Fruit fly (Drosophila melanogaster): ENCODE results near the gene CG42342.
A peak's percentile ranks its signal among the peaks of the same experiment; 100 is the strongest.

The CG42342 gene

DNA sequence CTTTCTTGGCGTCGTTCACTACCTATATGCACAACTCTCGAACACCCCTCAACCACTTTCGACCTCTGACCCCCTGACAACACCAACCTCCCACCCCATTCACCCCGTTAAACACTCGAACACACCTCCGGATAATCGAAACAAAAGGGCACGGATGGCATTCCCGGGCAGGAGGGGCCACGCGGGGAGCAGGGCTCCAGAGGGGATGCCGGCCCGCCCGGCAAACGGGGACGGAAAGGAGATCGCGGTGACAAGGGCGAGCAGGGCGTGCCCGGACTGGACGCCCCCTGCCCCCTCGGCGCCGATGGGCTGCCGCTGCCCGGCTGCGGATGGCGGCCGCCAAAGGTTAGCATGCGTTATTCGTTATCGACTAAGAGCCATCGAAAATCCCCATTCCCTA is 66.8 kb downstream of the CG42342 start:
- no peak for TF ChIP-seq CG8478 (optimal IDR thresholded peaks at IDR 0.05)
- no peak for TF ChIP-seq CTCF (optimal IDR thresholded peaks at IDR 0.05)

- TF ChIP-seq CG8478 (optimal IDR thresholded peaks at IDR 0.05) = no peak
- no peak for TF ChIP-seq CTCF (optimal IDR thresholded peaks at IDR 0.05)
Measured at dm6 chr3R:16570484-16570883, 67.9 kb downstream of the CG42342 start.

dm6 chr3R:16571215-16571614 is 68.6 kb downstream of the CG42342 start, which contains the start of gene CG14891:
Gene CG14891, plus strand, starts transcription at chr3R:16571515.
- no peak for TF ChIP-seq CG8478 (optimal IDR thresholded peaks at IDR 0.05)
- no peak for TF ChIP-seq CTCF (optimal IDR thresholded peaks at IDR 0.05)

- TF ChIP-seq CG8478 (optimal IDR thresholded peaks at IDR 0.05) (no peak), CTCF (optimal IDR thresholded peaks at IDR 0.05) (peak; percentile 92 to 93)
Measured at dm6 chr3R:16573483-16574145, 71.0 kb downstream of the CG42342 start, which contains the start of gene CG14903. Gene CG14903, minus strand, starts transcription at chr3R:16573752.

dm6 chr3R:16583605-16584004 is 81.0 kb downstream of the CG42342 start, which contains the start of gene Scp2:
Gene Scp2, minus strand, starts transcription at chr3R:16583663.
- TF ChIP-seq CTCF (optimal IDR thresholded peaks at IDR 0.05) = no peak
- no peak for TF ChIP-seq CG8478 (optimal IDR thresholded peaks at IDR 0.05)

dm6 chr3R:16591407-16591806 is 88.8 kb downstream of the CG42342 start:
- TF ChIP-seq CTCF (optimal IDR thresholded peaks at IDR 0.05) = no peak

DNA sequence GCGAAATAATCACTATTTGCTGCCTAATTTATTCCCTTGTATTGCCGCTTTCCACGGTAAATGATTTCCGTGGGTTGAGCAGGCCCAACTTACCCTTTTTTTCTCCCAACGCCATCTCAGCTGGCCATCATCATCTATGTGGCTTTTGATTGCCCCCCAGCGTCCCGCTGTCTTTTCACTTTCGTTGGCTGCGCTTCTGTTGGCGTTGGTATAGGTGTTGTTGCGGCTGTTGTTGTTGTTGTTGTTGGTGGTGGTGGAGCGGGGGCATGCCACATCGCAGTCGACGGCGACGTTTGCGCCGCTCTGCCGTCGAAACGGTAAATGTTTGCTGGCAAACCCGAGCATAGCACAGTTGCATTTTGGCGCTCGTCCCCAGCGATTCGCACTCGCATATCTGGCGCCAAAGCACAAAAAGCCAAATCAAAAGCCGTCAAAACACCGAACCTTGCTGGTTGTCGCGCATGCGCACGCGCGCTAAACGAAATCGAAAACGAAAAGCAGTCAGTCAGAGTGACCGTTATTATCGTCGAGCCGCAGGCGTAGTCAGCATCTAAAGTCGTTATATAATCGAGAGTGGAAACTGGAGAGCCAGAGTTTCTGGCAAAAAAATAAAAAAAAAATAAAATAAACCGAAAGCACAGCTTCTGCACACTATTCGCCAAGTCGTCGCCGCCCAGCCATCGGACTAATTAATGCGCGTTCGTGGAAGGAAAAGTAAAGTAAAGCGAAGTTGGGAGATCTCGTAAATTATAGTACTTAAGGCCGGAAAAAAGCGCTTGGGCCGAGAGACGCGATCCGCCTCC is 91.7 kb downstream of the CG42342 start, which contains the start of gene CG14892:
Gene CG14892, plus strand, starts transcription at position 359 of the 803 bp plus-strand sequence.
- TF ChIP-seq CTCF (optimal IDR thresholded peaks at IDR 0.05) (no peak), CG8478 (optimal IDR thresholded peaks at IDR 0.05) (no peak)

dm6 chr3R:16594961-16595360 is 92.4 kb downstream of the CG42342 start:
- no peak for TF ChIP-seq CG8478 (optimal IDR thresholded peaks at IDR 0.05)
- no peak for TF ChIP-seq CTCF (optimal IDR thresholded peaks at IDR 0.05)

- no peak for TF ChIP-seq CG8478 (optimal IDR thresholded peaks at IDR 0.05)
- no peak for TF ChIP-seq CTCF (optimal IDR thresholded peaks at IDR 0.05)
Measured at dm6 chr3R:16599647-16600046, 97.1 kb downstream of the CG42342 start.

- TF ChIP-seq CTCF (optimal IDR thresholded peaks at IDR 0.05) = no peak
- TF ChIP-seq CG8478 (optimal IDR thresholded peaks at IDR 0.05) = no peak
Measured at dm6 chr3R:16600735-16601134, 98.2 kb downstream of the CG42342 start.

dm6 chr3R:16604715-16605114 is 102.1 kb downstream of the CG42342 start, which contains the start of gene CG10345:
Gene CG10345, minus strand, starts transcription at chr3R:16604861.
- TF ChIP-seq CG8478 (optimal IDR thresholded peaks at IDR 0.05) (no peak), CTCF (optimal IDR thresholded peaks at IDR 0.05) (no peak)

dm6 chr3R:16605929-16606328 is 103.4 kb downstream of the CG42342 start:
- TF ChIP-seq CG8478 (optimal IDR thresholded peaks at IDR 0.05) = no peak
- no peak for TF ChIP-seq CTCF (optimal IDR thresholded peaks at IDR 0.05)

- TF ChIP-seq CG8478 (optimal IDR thresholded peaks at IDR 0.05) (no peak), CTCF (optimal IDR thresholded peaks at IDR 0.05) (no peak)
Measured at dm6 chr3R:16608920-16609319, 106.3 kb downstream of the CG42342 start, which contains the start of gene NPF. Gene NPF, plus strand, starts transcription at chr3R:16609220.

DNA sequence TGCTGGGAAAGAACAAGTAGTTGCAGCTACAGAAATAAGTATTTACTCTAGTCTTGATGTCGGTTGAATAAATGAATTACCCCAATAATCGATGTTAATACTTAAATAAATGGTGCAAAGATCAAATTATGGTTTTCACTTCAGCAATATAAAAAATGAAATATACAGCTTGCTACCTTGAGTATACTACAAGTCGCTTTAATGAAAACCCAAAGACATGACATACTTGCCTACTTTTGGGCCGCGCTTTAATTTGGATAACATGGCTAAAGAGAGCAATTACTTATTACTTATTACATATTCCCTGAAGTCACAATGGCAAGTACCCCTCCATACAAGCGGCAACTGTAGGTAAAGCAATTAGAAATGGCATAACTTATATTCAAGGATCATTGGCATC is 108.7 kb downstream of the CG42342 start:
- TF ChIP-seq CTCF (optimal IDR thresholded peaks at IDR 0.05) (no peak), CG8478 (optimal IDR thresholded peaks at IDR 0.05) (no peak)

DNA sequence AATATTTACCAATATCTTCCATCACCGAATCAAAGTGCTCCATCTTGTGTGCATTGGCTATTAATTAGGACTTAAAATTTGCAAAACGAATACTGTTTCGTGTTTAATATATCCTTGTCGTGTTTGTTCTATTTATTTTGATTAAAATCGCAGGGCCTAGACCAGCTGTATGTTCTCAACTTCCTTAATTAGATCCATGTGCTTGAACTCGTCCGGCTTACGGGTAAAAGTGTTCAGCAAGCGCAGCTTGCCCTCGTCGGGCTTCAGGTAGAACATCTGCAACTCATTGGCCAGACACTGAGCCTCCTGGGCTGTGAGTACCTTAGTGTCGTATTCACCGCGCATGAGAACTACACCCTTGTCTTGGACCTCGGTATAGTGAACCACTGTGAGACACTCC is 110.7 kb downstream of the CG42342 start, which contains the start of gene CG12783:
Gene CG12783, minus strand, starts transcription at position 101 of the 400 bp plus-strand sequence.
- TF ChIP-seq CG8478 (optimal IDR thresholded peaks at IDR 0.05) = no peak
- TF ChIP-seq CTCF (optimal IDR thresholded peaks at IDR 0.05) = no peak

- TF ChIP-seq CG8478 (optimal IDR thresholded peaks at IDR 0.05) (no peak), CTCF (optimal IDR thresholded peaks at IDR 0.05) (peak in 1 of 2 experiments; percentile 10)
Measured at dm6 chr3R:16614241-16614640, 111.7 kb downstream of the CG42342 start, which contains the start of gene CG10340. Gene CG10340, minus strand, starts transcription at chr3R:16614391.
